Fruit fly (Drosophila melanogaster): ENCODE results near the gene CG5262.
A peak's percentile ranks its signal among the peaks of the same experiment; 100 is the strongest.

The CG5262 gene

dm6 chr3L:20405337-20405887 is 24.9 kb downstream of the CG5262 start:
- TF ChIP-seq br (GFP tag; optimal IDR thresholded peaks at IDR 0.05) (no peak), h (GFP tag; optimal IDR thresholded peaks at IDR 0.05) (no peak), Jra (GFP tag; optimal IDR thresholded peaks at IDR 0.05) (no peak), dmrt93B (GFP tag; optimal IDR thresholded peaks at IDR 0.05) (no peak), Hr78 (GFP tag; optimal IDR thresholded peaks at IDR 0.05) (no peak), CG9705 (GFP tag; optimal IDR thresholded peaks at IDR 0.05) (no peak), dsf (GFP tag; optimal IDR thresholded peaks at IDR 0.05; ENCODE audit: borderline replicate concordance) (no peak), OdsH (GFP tag; optimal IDR thresholded peaks at IDR 0.05) (no peak), fru (GFP tag; optimal IDR thresholded peaks at IDR 0.05) (no peak), sv (GFP tag; optimal IDR thresholded peaks at IDR 0.05) (no peak), rgr (GFP tag; optimal IDR thresholded peaks at IDR 0.05) (no peak), psq (GFP tag; optimal IDR thresholded peaks at IDR 0.05) (no peak), Vsx2 (GFP tag; optimal IDR thresholded peaks at IDR 0.05; ENCODE audit: partially characterized antibody) (no peak), pan (optimal IDR thresholded peaks at IDR 0.05) (no peak), Hnf4 (GFP tag; optimal IDR thresholded peaks at IDR 0.05) (no peak), N (GFP tag; optimal IDR thresholded peaks at IDR 0.05) (no peak), sage (GFP tag; optimal IDR thresholded peaks at IDR 0.05) (no peak), Rel (GFP tag; optimal IDR thresholded peaks at IDR 0.05) (no peak), Rel (tag; optimal IDR thresholded peaks at IDR 0.05) (no peak), HLH106 (tag; optimal IDR thresholded peaks at IDR 0.05) (no peak), Abd-B (GFP tag; optimal IDR thresholded peaks at IDR 0.05) (no peak)

- TF ChIP-seq usp (GFP tag; optimal IDR thresholded peaks at IDR 0.05) (no peak), Abd-B (GFP tag; optimal IDR thresholded peaks at IDR 0.05) (no peak), pan (optimal IDR thresholded peaks at IDR 0.05) (no peak)
Measured at dm6 chr3L:20404515-20404914, 25.8 kb downstream of the CG5262 start.

dm6 chr3L:20403493-20404379 is 26.5 kb downstream of the CG5262 start:
- TF ChIP-seq CG32264 (GFP tag; optimal IDR thresholded peaks at IDR 0.05) (no peak), Abd-B (GFP tag; optimal IDR thresholded peaks at IDR 0.05) (no peak), CrebA (GFP tag; optimal IDR thresholded peaks at IDR 0.05; ENCODE audit: borderline replicate concordance) (peak; percentile 35), Jra (GFP tag; optimal IDR thresholded peaks at IDR 0.05) (peak; percentile 60), fru (GFP tag; optimal IDR thresholded peaks at IDR 0.05) (peak; percentile 55), jim (GFP tag; optimal IDR thresholded peaks at IDR 0.05) (no peak), psq (GFP tag; optimal IDR thresholded peaks at IDR 0.05) (peak; percentile 59), OdsH (GFP tag; optimal IDR thresholded peaks at IDR 0.05) (peak; percentile 2), lola (GFP tag; optimal IDR thresholded peaks at IDR 0.05) (no peak), GATAd (GFP tag; optimal IDR thresholded peaks at IDR 0.05) (no peak), woc (GFP tag; optimal IDR thresholded peaks at IDR 0.05) (peak; percentile 52), Vsx2 (GFP tag; optimal IDR thresholded peaks at IDR 0.05; ENCODE audit: partially characterized antibody) (peak; percentile 57), sv (GFP tag; optimal IDR thresholded peaks at IDR 0.05) (no peak), HLH106 (tag; optimal IDR thresholded peaks at IDR 0.05) (peak; percentile 70), Hnf4 (GFP tag; optimal IDR thresholded peaks at IDR 0.05) (no peak), foxo (GFP tag; optimal IDR thresholded peaks at IDR 0.05) (peak in 1 of 2 experiments; percentile 39), Rel (GFP tag; optimal IDR thresholded peaks at IDR 0.05) (no peak), Rel (tag; optimal IDR thresholded peaks at IDR 0.05) (peak; percentile 16), Hr83 (GFP tag; optimal IDR thresholded peaks at IDR 0.05; ENCODE audit: poor library complexity, severe bottlenecking) (peak; percentile 9), CG9705 (GFP tag; optimal IDR thresholded peaks at IDR 0.05) (peak; percentile 54), dmrt93B (GFP tag; optimal IDR thresholded peaks at IDR 0.05) (peak; percentile 69), h (GFP tag; optimal IDR thresholded peaks at IDR 0.05) (peak; percentile 50), Sp1 (GFP tag; optimal IDR thresholded peaks at IDR 0.05) (peak; percentile 70), ey (GFP tag; optimal IDR thresholded peaks at IDR 0.05) (peak; percentile 12), tai (GFP tag; optimal IDR thresholded peaks at IDR 0.05) (no peak), Dif (GFP tag; optimal IDR thresholded peaks at IDR 0.05; ENCODE audit: partially characterized antibody) (peak; percentile 27), rgr (GFP tag; optimal IDR thresholded peaks at IDR 0.05) (peak; percentile 20)

All from whole organism, wandering third instar larva.